Worm (Caenorhabditis elegans): ENCODE measurements around the gene xrn-1.
A peak's percentile ranks its signal among the peaks of the same experiment; 100 is the strongest.

DNA sequence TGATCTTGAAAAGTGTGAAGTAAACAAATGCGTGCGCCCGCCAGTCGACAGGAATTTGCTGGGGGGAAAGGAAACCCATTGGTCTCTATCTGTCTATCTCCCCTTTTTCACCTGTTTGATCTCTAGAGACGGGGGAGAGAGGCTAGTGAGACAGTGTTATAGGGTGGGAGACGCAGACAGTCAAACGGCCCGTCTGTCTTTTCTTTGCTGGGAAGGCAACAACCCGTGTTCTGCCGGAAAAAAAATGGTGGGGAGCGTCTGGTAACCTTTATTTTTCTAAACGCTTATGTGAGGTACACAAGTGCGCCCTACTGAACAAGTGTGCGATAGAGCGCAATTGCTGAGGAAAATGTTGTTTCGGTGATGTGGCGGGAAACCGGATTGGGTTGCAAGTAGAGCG, 18.2 kb upstream of the xrn-1 start:
- TF ChIP-seq snpc-4 (tag; optimal IDR thresholded peaks at IDR 0.05): peak; percentile 64
- TF ChIP-seq skn-1 (tag; optimal IDR thresholded peaks at IDR 0.05): peak; percentile 51
- TF ChIP-seq grh-1 (GFP tag; IDR thresholded peaks at IDR 0.05): peak; percentile 41; the same call in 1 of the 2 replicates
- no peak for TF ChIP-seq sup-37 (GFP tag; optimal IDR thresholded peaks at IDR 0.05)
- TF ChIP-seq elt-2 (tag; optimal IDR thresholded peaks at IDR 0.05): no peak
- no peak for TF ChIP-seq mab-9 (GFP tag; IDR thresholded peaks at IDR 0.05)
- no peak for TF ChIP-seq nhr-28 (tag; optimal IDR thresholded peaks at IDR 0.05)
- no peak for TF ChIP-seq ama-1 (optimal IDR thresholded peaks at IDR 0.05)
- peak; percentile 60 for TF ChIP-seq swsn-7 (tag; optimal IDR thresholded peaks at IDR 0.05)
- TF ChIP-seq zip-4 (GFP tag; optimal IDR thresholded peaks at IDR 0.05): no peak
- no peak for TF ChIP-seq ztf-4 (tag; optimal IDR thresholded peaks at IDR 0.05)
- peak; percentile 80 for TF ChIP-seq mep-1 (tag; optimal IDR thresholded peaks at IDR 0.05)
- TF ChIP-seq nhr-11 (tag; optimal IDR thresholded peaks at IDR 0.05): no peak
